Worm (Caenorhabditis elegans) whole organism, midembryonic: Measurements from ENCODE around the gene clec-125.

ENCODE experiments used
- T22C8.4 ChIP-seq: fragments of 200-800 bp; sonication (Bioruptor generic); IDR thresholded peaks from 2 replicates; pipeline ENCODE4 v1.3.6; 2022; ENCODE audit warnings: missing genetic modification characterization, missing compliant biosample characterization
- cog-1 ChIP-seq: sonication (generic microtip); optimal IDR thresholded peaks from 2 replicates; lab custom pipeline; 2016; ENCODE audit warnings: missing genetic modification characterization, missing compliant biosample characterization
- flt-1 ChIP-seq: fragments of 200-800 bp; sonication (Bioruptor generic); IDR thresholded peaks from 2 replicates; pipeline ENCODE4 v1.3.6; 2022; ENCODE audit warnings: missing genetic modification characterization, missing compliant biosample characterization
- klf-2 ChIP-seq: fragments of 200-800 bp; sonication (Bioruptor generic); conservative IDR thresholded peaks from 2 replicates; pipeline ENCODE4 v1.3.6; 2022; ENCODE audit warnings: missing genetic modification reagents, missing genetic modification characterization, missing compliant biosample characterization
- med-1 ChIP-seq: sonication (generic microtip); optimal IDR thresholded peaks from 2 replicates; lab custom pipeline; 2017; ENCODE audit warnings: missing genetic modification characterization, mild to moderate bottlenecking, missing compliant biosample characterization, antibody characterized with exemption, missing genetic modification reagents; ENCODE audit not compliant: insufficient read depth
- ref-1 ChIP-seq: fragments of 200-800 bp; sonication (Bioruptor generic); conservative IDR thresholded peaks from 2 replicates; pipeline ENCODE4 v1.3.6; 2022; ENCODE audit warnings: missing genetic modification reagents, missing genetic modification characterization, missing compliant biosample characterization
- tab-1 ChIP-seq: fragments of 200-800 bp; sonication (Bioruptor generic); IDR thresholded peaks from 2 replicates; pipeline ENCODE4 v1.3.6; 2022; ENCODE audit warnings: missing genetic modification characterization, missing compliant biosample characterization
- ztf-23 ChIP-seq: fragments of 200-800 bp; sonication (Bioruptor generic); IDR thresholded peaks from 2 replicates; pipeline ENCODE4 v1.3.6; 2022; ENCODE audit warnings: missing genetic modification reagents, missing genetic modification characterization, missing compliant biosample characterization
- ztf-29 ChIP-seq: fragments of 200-800 bp; sonication (Bioruptor generic); IDR thresholded peaks from 2 replicates; pipeline ENCODE4 v1.3.6; 2022; ENCODE audit warnings: missing genetic modification reagents, missing genetic modification characterization, missing compliant biosample characterization

clec-125 gene

ce11 chrII:3550352-3550751, 34.5 kb downstream of the clec-125 start, which contains the start of gene W10G11.19:
TSS of gene W10G11.19 (plus strand) at chrII:3550652.
- TF ChIP-seq T22C8.4 (GFP tag; lab: Robert Waterston, UW) (no peak), ztf-23 (GFP tag; lab: Robert Waterston, UW) (no peak)

- TF ChIP-seq cog-1 (tag; lab: Kevin White, UChicago) (peak; percentile 27), flt-1 (GFP tag; lab: Robert Waterston, UW) (no peak)
Measured at ce11 chrII:3553453-3553852, 37.6 kb downstream of the clec-125 start, which contains the start of gene dnc-3. TSS of gene dnc-3 (plus strand) at chrII:3553724.

- TF ChIP-seq flt-1 (GFP tag; lab: Robert Waterston, UW), result no peak
- TF ChIP-seq tab-1 (GFP tag; lab: Robert Waterston, UW), result no peak
- no peak for TF ChIP-seq cog-1 (tag; lab: Kevin White, UChicago)
- TF ChIP-seq ztf-29, result no peak
- TF ChIP-seq med-1, result no peak
- TF ChIP-seq ztf-23 (GFP tag; lab: Robert Waterston, UW), result no peak
- TF ChIP-seq ref-1 (GFP tag; lab: Robert Waterston, UW), result no peak
- TF ChIP-seq klf-2 (GFP tag; lab: Robert Waterston, UW), result no peak
- TF ChIP-seq T22C8.4 (GFP tag; lab: Robert Waterston, UW), result no peak
Measured at ce11 chrII:3554673-3555072, 38.9 kb downstream of the clec-125 start.

- TF ChIP-seq ztf-29, result no peak
- no peak for TF ChIP-seq ref-1 (GFP tag; lab: Robert Waterston, UW)
- TF ChIP-seq T22C8.4 (GFP tag; lab: Robert Waterston, UW), result no peak
- no peak for TF ChIP-seq flt-1 (GFP tag; lab: Robert Waterston, UW)
- no peak for TF ChIP-seq med-1
- no peak for TF ChIP-seq cog-1 (tag; lab: Kevin White, UChicago)
- TF ChIP-seq tab-1 (GFP tag; lab: Robert Waterston, UW), result no peak
- TF ChIP-seq klf-2 (GFP tag; lab: Robert Waterston, UW), result no peak
- no peak for TF ChIP-seq ztf-23 (GFP tag; lab: Robert Waterston, UW)
Measured at ce11 chrII:3555281-3555680, 39.5 kb downstream of the clec-125 start.

- TF ChIP-seq ztf-29 (no peak), tab-1 (GFP tag; lab: Robert Waterston, UW) (no peak), cog-1 (tag; lab: Kevin White, UChicago) (no peak), klf-2 (GFP tag; lab: Robert Waterston, UW) (no peak), T22C8.4 (GFP tag; lab: Robert Waterston, UW) (no peak), flt-1 (GFP tag; lab: Robert Waterston, UW) (no peak), ztf-23 (GFP tag; lab: Robert Waterston, UW) (no peak), med-1 (no peak), ref-1 (GFP tag; lab: Robert Waterston, UW) (no peak)
Measured at ce11 chrII:3556584-3556983, 40.8 kb downstream of the clec-125 start.

- no peak for TF ChIP-seq klf-2 (GFP tag; lab: Robert Waterston, UW)
- TF ChIP-seq ztf-23 (GFP tag; lab: Robert Waterston, UW), result no peak
- no peak for TF ChIP-seq T22C8.4 (GFP tag; lab: Robert Waterston, UW)
- no peak for TF ChIP-seq ztf-29
- TF ChIP-seq tab-1 (GFP tag; lab: Robert Waterston, UW), result no peak
- TF ChIP-seq flt-1 (GFP tag; lab: Robert Waterston, UW), result no peak
- no peak for TF ChIP-seq med-1
- TF ChIP-seq ref-1 (GFP tag; lab: Robert Waterston, UW), result no peak
- no peak for TF ChIP-seq cog-1 (tag; lab: Kevin White, UChicago)
Measured at ce11 chrII:3557417-3557816, 41.6 kb downstream of the clec-125 start, which contains the start of gene lgc-45. TSS of gene lgc-45 (plus strand) at chrII:3557472.

ce11 chrII:3560592-3560991, 44.8 kb downstream of the clec-125 start, which contains the start of gene W10G11.1:
TSS of gene W10G11.1 (minus strand) at chrII:3560692.
- no peak for TF ChIP-seq T22C8.4 (GFP tag; lab: Robert Waterston, UW)
- TF ChIP-seq tab-1 (GFP tag; lab: Robert Waterston, UW), result no peak
- no peak for TF ChIP-seq klf-2 (GFP tag; lab: Robert Waterston, UW)
- TF ChIP-seq ztf-29, result no peak
- no peak for TF ChIP-seq med-1

ce11 chrII:3561561-3561960, 45.8 kb downstream of the clec-125 start, which contains the start of gene W10G11.2:
TSS of gene W10G11.2 (minus strand) at chrII:3561661.
- TF ChIP-seq med-1, result no peak
- no peak for TF ChIP-seq ztf-29
- no peak for TF ChIP-seq ref-1 (GFP tag; lab: Robert Waterston, UW)
- TF ChIP-seq T22C8.4 (GFP tag; lab: Robert Waterston, UW), result no peak
- TF ChIP-seq klf-2 (GFP tag; lab: Robert Waterston, UW), result no peak
- TF ChIP-seq flt-1 (GFP tag; lab: Robert Waterston, UW), result no peak
- no peak for TF ChIP-seq tab-1 (GFP tag; lab: Robert Waterston, UW)
- TF ChIP-seq ztf-23 (GFP tag; lab: Robert Waterston, UW), result no peak

ce11 chrII:3562419-3562818, 46.6 kb downstream of the clec-125 start, which contains the start of gene W10G11.3:
TSS of gene W10G11.3 (minus strand) at chrII:3562519.
- TF ChIP-seq cog-1 (tag; lab: Kevin White, UChicago) (no peak), ref-1 (GFP tag; lab: Robert Waterston, UW) (no peak), klf-2 (GFP tag; lab: Robert Waterston, UW) (no peak), flt-1 (GFP tag; lab: Robert Waterston, UW) (no peak), T22C8.4 (GFP tag; lab: Robert Waterston, UW) (no peak), ztf-29 (no peak), tab-1 (GFP tag; lab: Robert Waterston, UW) (no peak), ztf-23 (GFP tag; lab: Robert Waterston, UW) (no peak), med-1 (no peak)

- TF ChIP-seq klf-2 (GFP tag; lab: Robert Waterston, UW), result no peak
- TF ChIP-seq ztf-23 (GFP tag; lab: Robert Waterston, UW), result no peak
Measured at ce11 chrII:3567066-3567465, 51.3 kb downstream of the clec-125 start.
